Fruit fly (Drosophila melanogaster): ENCODE measurements around the gene mtd.

- TF ChIP-seq ttk (GFP tag; IDR thresholded peaks at IDR 0.05) (0 out of 2 replicates have a peak, but pooled peaks have one; percentile 17), CG6791 (GFP tag; IDR thresholded peaks at IDR 0.05; ENCODE audit: partially characterized antibody) (no peak), Nf-YA (GFP tag; IDR thresholded peaks at IDR 0.05) (no peak), CG8388 (GFP tag; optimal IDR thresholded peaks at IDR 0.05) (no peak), CG8765 (GFP tag; IDR thresholded peaks at IDR 0.05) (peak; percentile 50; the same call in 1 of the 2 replicates), CG15514 (GFP tag; optimal IDR thresholded peaks at IDR 0.05) (no peak), seq (GFP tag; IDR thresholded peaks at IDR 0.05) (peak; percentile 39; the same call in 1 of the 2 replicates), Chrac-16 (GFP tag; optimal IDR thresholded peaks at IDR 0.05) (no peak), tgo (GFP tag; IDR thresholded peaks at IDR 0.05) (peak; percentile 28; the same call in 1 of the 3 replicates), ranshi (GFP tag; IDR thresholded peaks at IDR 0.05) (peak; percentile 34; the same call in 1 of the 2 replicates)
Observed at dm6 chr3R:5282755-5283359, 67.4 kb downstream of the mtd start.

Measured in whole organism, embryonic.